Fruit fly (Drosophila melanogaster) whole organism, pupa: ENCODE results near the gene LanB1.

Experiments used
- CG10348 ChIP-seq: fragments of 200-800 bp; sonication (Bioruptor generic); IDR thresholded peaks from 2 replicates; pipeline ENCODE4 v1.3.6; 2022; ENCODE audit warnings: missing biosample characterization, missing genetic modification characterization
- CG12605 ChIP-seq: fragments of 200-800 bp; sonication (Bioruptor generic); IDR thresholded peaks from 2 replicates; pipeline ENCODE4 v1.3.6; 2022; ENCODE audit warnings: missing biosample characterization, missing genetic modification characterization
- CG13204 ChIP-seq: fragments of 200-800 bp; sonication (Bioruptor generic); optimal IDR thresholded peaks from 2 replicates; lab custom pipeline; 2018; ENCODE audit warnings: missing biosample characterization, mild to moderate bottlenecking, missing genetic modification characterization, moderate library complexity
- CG14655 ChIP-seq: fragments of 200-800 bp; sonication (Bioruptor generic); optimal IDR thresholded peaks from 3 replicates; lab custom pipeline; 2017; ENCODE audit warnings: mild to moderate bottlenecking, missing biosample characterization, missing genetic modification reagents, missing genetic modification characterization
- CG15710 ChIP-seq: fragments of 200-800 bp; sonication (Bioruptor generic); optimal IDR thresholded peaks from 2 replicates; lab custom pipeline; 2018; ENCODE audit warnings: missing biosample characterization, mild to moderate bottlenecking, missing genetic modification characterization, moderate library complexity
- CG17806 ChIP-seq: fragments of 200-800 bp; sonication (Bioruptor generic); optimal IDR thresholded peaks from 2 replicates; lab custom pipeline; 2018; ENCODE audit warnings: missing biosample characterization, mild to moderate bottlenecking, missing genetic modification characterization, moderate library complexity
- CG32121 ChIP-seq: fragments of 200-800 bp; sonication (Bioruptor generic); IDR thresholded peaks from 2 replicates; pipeline ENCODE4 v1.3.6; 2022; ENCODE audit warnings: missing biosample characterization, missing genetic modification characterization
- CG34367 ChIP-seq: fragments of 200-800 bp; sonication (Bioruptor generic); optimal IDR thresholded peaks from 2 replicates; lab custom pipeline; 2018; ENCODE audit warnings: missing biosample characterization, mild to moderate bottlenecking, missing genetic modification characterization
- CG4496 ChIP-seq: fragments of 200-800 bp; sonication (Bioruptor generic); IDR thresholded peaks from 3 replicates; pipeline ENCODE4 v1.3.6; 2022; ENCODE audit warnings: missing biosample characterization, missing genetic modification characterization
- CG8159 ChIP-seq: fragments of 200-800 bp; sonication (Bioruptor generic); optimal IDR thresholded peaks from 3 replicates; lab custom pipeline; 2018; ENCODE audit warnings: missing biosample characterization, mild to moderate bottlenecking, missing genetic modification characterization, moderate library complexity
- CG8301 ChIP-seq: fragments of 200-800 bp; sonication (Bioruptor generic); optimal IDR thresholded peaks from 2 replicates; lab custom pipeline; 2018; ENCODE audit warnings: missing biosample characterization, mild to moderate bottlenecking, missing genetic modification characterization
- CG9948 ChIP-seq: fragments of 200-800 bp; sonication (Bioruptor generic); optimal IDR thresholded peaks from 2 replicates; lab custom pipeline; 2018; ENCODE audit warnings: missing biosample characterization, mild to moderate bottlenecking, missing genetic modification characterization, moderate library complexity
- D1 ChIP-seq: fragments of 200-800 bp; sonication (Bioruptor generic); optimal IDR thresholded peaks from 2 replicates; lab custom pipeline; 2018; ENCODE audit warnings: missing biosample characterization, mild to moderate bottlenecking, missing genetic modification characterization, moderate library complexity
- EcR ChIP-seq: fragments of 200-800 bp; sonication (Bioruptor generic); optimal IDR thresholded peaks from 3 replicates; lab custom pipeline; 2019; ENCODE audit warnings: missing biosample characterization, missing genetic modification characterization, mild to moderate bottlenecking, moderate library complexity, missing genetic modification reagents
- Ets98B ChIP-seq: fragments of 200-800 bp; sonication (Bioruptor generic); IDR thresholded peaks from 2 replicates; pipeline ENCODE4 v1.3.6; 2022; ENCODE audit warnings: missing biosample characterization, missing genetic modification characterization
- Pif1A ChIP-seq: fragments of 200-800 bp; sonication (Bioruptor generic); optimal IDR thresholded peaks from 3 replicates; lab custom pipeline; 2016; ENCODE audit warnings: missing biosample characterization, missing genetic modification characterization
- Pif1B ChIP-seq: fragments of 200-800 bp; sonication (Bioruptor generic); optimal IDR thresholded peaks from 3 replicates; lab custom pipeline; 2016; ENCODE audit warnings: missing biosample characterization, missing genetic modification characterization
- Snoo ChIP-seq: fragments of 200-800 bp; sonication (Bioruptor generic); optimal IDR thresholded peaks from 3 replicates; lab custom pipeline; 2017; ENCODE audit warnings: missing biosample characterization, mild to moderate bottlenecking, missing genetic modification characterization, inconsistent platforms
- fd96Ca ChIP-seq: fragments of 200-800 bp; sonication (Bioruptor generic); IDR thresholded peaks from 3 replicates; pipeline ENCODE4 v1.3.6; 2022; ENCODE audit warnings: missing biosample characterization, missing genetic modification characterization
- gl ChIP-seq: fragments of 200-800 bp; sonication (Bioruptor generic); optimal IDR thresholded peaks from 2 replicates; lab custom pipeline; 2018; ENCODE audit warnings: missing biosample characterization, mild to moderate bottlenecking, missing genetic modification characterization
- rn ChIP-seq: fragments of 200-800 bp; sonication (Bioruptor generic); IDR thresholded peaks from 2 replicates; pipeline ENCODE4 v1.3.6; 2022; ENCODE audit warnings: missing biosample characterization, missing genetic modification characterization

LanB1 gene

DNA sequence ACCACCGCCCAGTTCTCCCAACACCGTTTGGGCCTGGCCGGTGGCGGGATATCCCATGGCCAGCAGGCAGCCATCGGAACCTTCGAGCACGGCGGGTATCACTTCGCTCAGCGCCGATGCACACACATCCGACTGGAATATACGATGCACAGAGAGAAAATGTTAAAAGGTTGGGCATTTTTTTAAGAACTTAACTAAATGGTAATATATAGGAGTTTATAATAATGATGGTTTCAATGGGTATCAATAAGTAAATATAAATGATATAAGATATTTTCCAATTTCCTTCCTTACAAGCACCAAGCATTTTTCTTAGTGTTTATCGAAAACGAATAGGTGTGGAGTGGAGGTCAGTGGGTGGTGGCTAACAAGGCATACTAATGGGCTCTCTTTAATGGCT lies 40.4 kb downstream of the LanB1 start:
- TF ChIP-seq EcR: no peak
- TF ChIP-seq rn (GFP tag; lab: Robert Waterston, UW): no peak
- TF ChIP-seq gl: no peak
- TF ChIP-seq Pif1B (GFP tag; lab: Kevin White, UChicago): no peak
- TF ChIP-seq CG12605 (GFP tag; lab: Robert Waterston, UW): no peak
- peak; percentile 9 for TF ChIP-seq CG14655
- no peak for TF ChIP-seq CG10348 (GFP tag; lab: Robert Waterston, UW)
- TF ChIP-seq CG13204: no peak
- TF ChIP-seq CG32121 (GFP tag; lab: Robert Waterston, UW): no peak
- no peak for TF ChIP-seq CG4496
- no peak for TF ChIP-seq Snoo (tag; lab: Kevin White, UChicago)
- peak; percentile 2 for TF ChIP-seq CG17806 (tag; lab: Kevin White, UChicago)
- TF ChIP-seq CG9948 (tag; lab: Kevin White, UChicago): no peak
- no peak for TF ChIP-seq fd96Ca (GFP tag; lab: Robert Waterston, UW)
- no peak for TF ChIP-seq Ets98B (GFP tag; lab: Robert Waterston, UW)
- TF ChIP-seq Pif1A (GFP tag; lab: Kevin White, UChicago): no peak
- TF ChIP-seq D1: no peak
- no peak for TF ChIP-seq CG34367
- TF ChIP-seq CG8159 (tag; lab: Kevin White, UChicago): peak; percentile 0

- TF ChIP-seq EcR (no peak), CG12605 (GFP tag; lab: Robert Waterston, UW) (0 out of 2 replicates have a peak, but pooled peaks have one; percentile 12), CG4496 (0 out of 3 replicates have a peak, but pooled peaks have one; percentile 19), Ets98B (GFP tag; lab: Robert Waterston, UW) (peak; percentile 68), Pif1B (GFP tag; lab: Kevin White, UChicago) (no peak), rn (GFP tag; lab: Robert Waterston, UW) (no peak)
Observed at dm6 chr2L:7855108-7855507, 43.9 kb downstream of the LanB1 start, which contains the start of gene CG14535. TSS of gene CG14535 (minus strand) at chr2L:7855475.

DNA sequence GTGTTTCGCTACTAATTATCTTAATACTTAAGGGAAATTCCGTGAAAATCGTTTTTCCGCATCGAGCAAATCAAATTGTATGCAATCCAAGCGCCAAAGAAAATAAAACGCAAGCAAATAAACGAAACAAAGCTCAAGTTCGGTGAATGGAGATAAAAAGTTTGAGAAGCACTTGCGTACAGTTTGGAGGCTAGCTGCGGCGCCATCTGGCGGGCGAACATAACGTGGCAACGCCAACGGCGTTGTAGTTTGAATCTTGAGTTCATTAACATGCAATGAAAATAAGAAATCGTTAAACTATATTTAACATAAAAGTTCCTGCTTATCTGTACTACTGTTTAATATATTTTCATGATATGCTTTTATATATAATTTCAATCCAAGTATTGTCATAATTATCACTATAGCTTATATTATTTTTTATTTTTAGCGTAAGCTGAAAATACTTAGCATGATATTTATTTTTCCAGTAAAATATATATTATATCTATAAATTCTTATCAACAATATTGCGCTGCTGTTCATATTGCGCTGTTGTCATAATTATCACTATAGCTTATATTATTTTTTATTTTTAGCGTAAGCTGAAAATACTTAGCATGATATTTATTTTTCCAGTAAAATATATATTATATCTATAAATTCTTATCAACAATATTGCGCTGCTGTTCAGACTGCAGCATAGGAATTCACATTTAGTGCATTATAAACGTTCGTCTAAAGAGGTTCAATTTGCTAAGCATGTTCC lies 45.3 kb downstream of the LanB1 start, which contains the start of gene lectin-28C:
TSS of gene lectin-28C (plus strand) at position 698 of the 748 bp plus-strand sequence.
- TF ChIP-seq EcR (peak; percentile 92), CG8159 (tag; lab: Kevin White, UChicago) (peak; percentile 20), CG4496 (peak; percentile 65)

- TF ChIP-seq Pif1A (GFP tag; lab: Kevin White, UChicago) (no peak), gl (no peak), D1 (no peak), CG34367 (no peak), CG13204 (no peak), CG12605 (GFP tag; lab: Robert Waterston, UW) (no peak), CG32121 (GFP tag; lab: Robert Waterston, UW) (no peak)
Observed at dm6 chr2L:7860739-7861138, 49.5 kb downstream of the LanB1 start, which contains the start of gene TwdlE. TSS of gene TwdlE (minus strand) at chr2L:7860839.

dm6 chr2L:7861733-7862132 lies 50.5 kb downstream of the LanB1 start:
- no peak for TF ChIP-seq fd96Ca (GFP tag; lab: Robert Waterston, UW)
- TF ChIP-seq CG14655: no peak
- no peak for TF ChIP-seq gl
- TF ChIP-seq CG9948 (tag; lab: Kevin White, UChicago): no peak
- no peak for TF ChIP-seq CG12605 (GFP tag; lab: Robert Waterston, UW)
- no peak for TF ChIP-seq CG34367
- no peak for TF ChIP-seq EcR
- TF ChIP-seq CG17806 (tag; lab: Kevin White, UChicago): no peak
- TF ChIP-seq, all 21 proteins: peak for 0

- TF ChIP-seq rn (GFP tag; lab: Robert Waterston, UW) (no peak), CG32121 (GFP tag; lab: Robert Waterston, UW) (no peak), Pif1B (GFP tag; lab: Kevin White, UChicago) (no peak), CG8301 (peak; percentile 21), Snoo (tag; lab: Kevin White, UChicago) (no peak), gl (no peak), fd96Ca (GFP tag; lab: Robert Waterston, UW) (no peak; the same call in 2 of the 3 replicates), CG13204 (no peak), EcR (no peak), CG4496 (0 out of 3 replicates have a peak, but pooled peaks have one; percentile 50), CG12605 (GFP tag; lab: Robert Waterston, UW) (no peak), CG10348 (GFP tag; lab: Robert Waterston, UW) (no peak), D1 (no peak), CG9948 (tag; lab: Kevin White, UChicago) (peak; percentile 63), Pif1A (GFP tag; lab: Kevin White, UChicago) (peak; percentile 17), CG15710 (tag; lab: Kevin White, UChicago) (peak; percentile 8), CG34367 (peak; percentile 37), CG8159 (tag; lab: Kevin White, UChicago) (peak; percentile 58), CG14655 (peak; percentile 35), Ets98B (GFP tag; lab: Robert Waterston, UW) (no peak), CG17806 (tag; lab: Kevin White, UChicago) (peak; percentile 64)
Observed at dm6 chr2L:7868608-7869007, 57.4 kb downstream of the LanB1 start.
